Worm (Caenorhabditis elegans): ENCODE measurements around the gene bgal-2.

Gene bgal-2

ce11 chrX:6749124-6749822 is 34.9 kb upstream of the bgal-2 start:
- peak; percentile 20 for TF ChIP-seq ztf-4 (tag; optimal IDR thresholded peaks at IDR 0.05)
- no peak for TF ChIP-seq zag-1 (tag; optimal IDR thresholded peaks at IDR 0.05)
- TF ChIP-seq sma-9 (GFP tag; optimal IDR thresholded peaks at IDR 0.05) = peak; percentile 83
- no peak for TF ChIP-seq sma-9 (tag; optimal IDR thresholded peaks at IDR 0.05)
- no peak for TF ChIP-seq nhr-77 (tag; optimal IDR thresholded peaks at IDR 0.05)
- TF ChIP-seq skn-1 (tag; optimal IDR thresholded peaks at IDR 0.05) = no peak
- TF ChIP-seq ZK546.5 (tag; optimal IDR thresholded peaks at IDR 0.05) = no peak
- TF ChIP-seq unc-62 (GFP tag; optimal IDR thresholded peaks at IDR 0.05) = no peak
- TF ChIP-seq blmp-1 (tag; optimal IDR thresholded peaks at IDR 0.05; ENCODE audit: insufficient read depth) = peak; percentile 66
- no peak for TF ChIP-seq alr-1 (tag; optimal IDR thresholded peaks at IDR 0.05)
- no peak for TF ChIP-seq mbf-1 (tag; optimal IDR thresholded peaks at IDR 0.05)
- TF ChIP-seq nhr-129 (tag; optimal IDR thresholded peaks at IDR 0.05) = peak; percentile 97
- no peak for TF ChIP-seq nhr-11 (tag; optimal IDR thresholded peaks at IDR 0.05)
- no peak for TF ChIP-seq dmd-4 (tag; optimal IDR thresholded peaks at IDR 0.05)
- TF ChIP-seq lin-39 (tag; optimal IDR thresholded peaks at IDR 0.05) = no peak
- TF ChIP-seq ztf-11 (tag; optimal IDR thresholded peaks at IDR 0.05) = no peak
- TF ChIP-seq aly-2 (tag; optimal IDR thresholded peaks at IDR 0.05) = no peak
- no peak for TF ChIP-seq nhr-23 (tag; optimal IDR thresholded peaks at IDR 0.05)
- TF ChIP-seq egl-27 (tag; optimal IDR thresholded peaks at IDR 0.05) = peak; percentile 14
- TF ChIP-seq fos-1 (tag; optimal IDR thresholded peaks at IDR 0.05) = peak; percentile 7
- TF ChIP-seq nhr-25 (tag; optimal IDR thresholded peaks at IDR 0.05) = peak; percentile 92
- TF ChIP-seq nhr-6 (tag; optimal IDR thresholded peaks at IDR 0.05) = peak; percentile 30
- peak in 1 of 2 experiments; percentile 53 for TF ChIP-seq lsy-2 (tag; optimal IDR thresholded peaks at IDR 0.05)
- TF ChIP-seq nhr-237 (tag; optimal IDR thresholded peaks at IDR 0.05) = no peak
- TF ChIP-seq nhr-21 (tag; optimal IDR thresholded peaks at IDR 0.05) = peak; percentile 97
- TF ChIP-seq elt-3 (tag; optimal IDR thresholded peaks at IDR 0.05) = no peak
- TF ChIP-seq sma-3 (GFP tag; optimal IDR thresholded peaks at IDR 0.05) = peak; percentile 96
- TF ChIP-seq mab-5 (tag; optimal IDR thresholded peaks at IDR 0.05) = no peak
- no peak for TF ChIP-seq ceh-82 (tag; optimal IDR thresholded peaks at IDR 0.05)
- TF ChIP-seq nhr-12 (tag; optimal IDR thresholded peaks at IDR 0.05) = no peak
- no peak for TF ChIP-seq R02D3.7 (tag; optimal IDR thresholded peaks at IDR 0.05)
- no peak for TF ChIP-seq unc-55 (GFP tag; optimal IDR thresholded peaks at IDR 0.05)
- TF ChIP-seq snpc-4 (tag; optimal IDR thresholded peaks at IDR 0.05) = no peak
- TF ChIP-seq crh-2 (tag; optimal IDR thresholded peaks at IDR 0.05) = peak; percentile 47
- TF ChIP-seq peb-1 (tag; optimal IDR thresholded peaks at IDR 0.05) = no peak
- TF ChIP-seq ceh-16 (tag; optimal IDR thresholded peaks at IDR 0.05) = no peak
- TF ChIP-seq lin-13 (GFP tag; optimal IDR thresholded peaks at IDR 0.05) = no peak
- no peak for TF ChIP-seq ztf-1 (GFP tag; conservative IDR thresholded peaks at IDR 0.05)
- TF ChIP-seq F13H6.1 (tag; optimal IDR thresholded peaks at IDR 0.05) = peak; percentile 83
- peak; percentile 26 for TF ChIP-seq sem-4 (tag; optimal IDR thresholded peaks at IDR 0.05)
- TF ChIP-seq Y55F3AM.14 (GFP tag; optimal IDR thresholded peaks at IDR 0.05) = peak; percentile 75
- no peak for TF ChIP-seq lin-11 (tag; optimal IDR thresholded peaks at IDR 0.05)
- TF ChIP-seq unc-39 (tag; optimal IDR thresholded peaks at IDR 0.05) = no peak
- TF ChIP-seq C34F6.9 (tag; optimal IDR thresholded peaks at IDR 0.05) = no peak
- TF ChIP-seq elt-1 (tag; optimal IDR thresholded peaks at IDR 0.05) = no peak
- TF ChIP-seq mdl-1 (tag; optimal IDR thresholded peaks at IDR 0.05) = peak; percentile 98 to 99
- no peak for TF ChIP-seq nhr-10 (tag; optimal IDR thresholded peaks at IDR 0.05)
- no peak for TF ChIP-seq ama-1 (optimal IDR thresholded peaks at IDR 0.05)
- TF ChIP-seq gmeb-1 (tag; optimal IDR thresholded peaks at IDR 0.05) = peak; percentile 61
